Fruit fly (Drosophila melanogaster) whole organism, pupa: ENCODE data around the gene Neurl4.

Source experiments
- CG10348 ChIP-seq: fragments of 200-800 bp; sonication (Bioruptor generic); IDR thresholded peaks from 2 replicates; pipeline ENCODE4 v1.3.6; 2022; ENCODE audit warnings: missing biosample characterization, missing genetic modification characterization
- CG13204 ChIP-seq: fragments of 200-800 bp; sonication (Bioruptor generic); optimal IDR thresholded peaks from 2 replicates; lab custom pipeline; 2018; ENCODE audit warnings: missing biosample characterization, mild to moderate bottlenecking, missing genetic modification characterization, moderate library complexity
- CG15710 ChIP-seq: fragments of 200-800 bp; sonication (Bioruptor generic); optimal IDR thresholded peaks from 2 replicates; lab custom pipeline; 2018; ENCODE audit warnings: missing biosample characterization, mild to moderate bottlenecking, missing genetic modification characterization, moderate library complexity
- CG17806 ChIP-seq: fragments of 200-800 bp; sonication (Bioruptor generic); optimal IDR thresholded peaks from 2 replicates; lab custom pipeline; 2018; ENCODE audit warnings: missing biosample characterization, mild to moderate bottlenecking, missing genetic modification characterization, moderate library complexity
- CG34367 ChIP-seq: fragments of 200-800 bp; sonication (Bioruptor generic); optimal IDR thresholded peaks from 2 replicates; lab custom pipeline; 2018; ENCODE audit warnings: missing biosample characterization, mild to moderate bottlenecking, missing genetic modification characterization
- CG4496 ChIP-seq: fragments of 200-800 bp; sonication (Bioruptor generic); IDR thresholded peaks from 3 replicates; pipeline ENCODE4 v1.3.6; 2022; ENCODE audit warnings: missing biosample characterization, missing genetic modification characterization
- CG9948 ChIP-seq: fragments of 200-800 bp; sonication (Bioruptor generic); optimal IDR thresholded peaks from 2 replicates; lab custom pipeline; 2018; ENCODE audit warnings: missing biosample characterization, mild to moderate bottlenecking, missing genetic modification characterization, moderate library complexity
- EcR ChIP-seq: fragments of 200-800 bp; sonication (Bioruptor generic); optimal IDR thresholded peaks from 3 replicates; lab custom pipeline; 2019; ENCODE audit warnings: missing biosample characterization, missing genetic modification characterization, mild to moderate bottlenecking, moderate library complexity, missing genetic modification reagents
- Ets98B ChIP-seq: fragments of 200-800 bp; sonication (Bioruptor generic); IDR thresholded peaks from 2 replicates; pipeline ENCODE4 v1.3.6; 2022; ENCODE audit warnings: missing biosample characterization, missing genetic modification characterization
- Pif1A ChIP-seq: fragments of 200-800 bp; sonication (Bioruptor generic); optimal IDR thresholded peaks from 3 replicates; lab custom pipeline; 2016; ENCODE audit warnings: missing biosample characterization, missing genetic modification characterization
- Pif1B ChIP-seq: fragments of 200-800 bp; sonication (Bioruptor generic); optimal IDR thresholded peaks from 3 replicates; lab custom pipeline; 2016; ENCODE audit warnings: missing biosample characterization, missing genetic modification characterization
- gl ChIP-seq: fragments of 200-800 bp; sonication (Bioruptor generic); optimal IDR thresholded peaks from 2 replicates; lab custom pipeline; 2018; ENCODE audit warnings: missing biosample characterization, mild to moderate bottlenecking, missing genetic modification characterization
- rn ChIP-seq: fragments of 200-800 bp; sonication (Bioruptor generic); IDR thresholded peaks from 2 replicates; pipeline ENCODE4 v1.3.6; 2022; ENCODE audit warnings: missing biosample characterization, missing genetic modification characterization

- no peak for TF ChIP-seq CG15710 (tag; lab: Kevin White, UChicago)
- TF ChIP-seq Ets98B (GFP tag; lab: Robert Waterston, UW): no peak
- no peak for TF ChIP-seq gl (tag; lab: Kevin White, UChicago)
- TF ChIP-seq CG10348 (GFP tag; lab: Robert Waterston, UW): no peak
- TF ChIP-seq CG4496 (GFP tag; lab: Robert Waterston, UW): peak; percentile 19; the same call in 1 of the 3 replicates
- no peak for TF ChIP-seq EcR (GFP tag; lab: Kevin White, UChicago)
- TF ChIP-seq Pif1B (GFP tag; lab: Kevin White, UChicago): no peak
- no peak for TF ChIP-seq CG17806 (tag; lab: Kevin White, UChicago)
- TF ChIP-seq CG9948: no peak
- TF ChIP-seq CG34367 (tag; lab: Kevin White, UChicago): no peak
- TF ChIP-seq CG13204 (GFP tag; lab: Kevin White, UChicago): no peak
- no peak for TF ChIP-seq Pif1A (GFP tag; lab: Kevin White, UChicago)
- no peak for TF ChIP-seq rn (GFP tag; lab: Robert Waterston, UW)
Measured at dm6 chr3L:14005627-14006287, 43.9 kb downstream of the Neurl4 start.
